Fruit fly (Drosophila melanogaster): Measurements from ENCODE around the gene CG15443.

The CG15443 gene

dm6 chr2L:4458119-4459056, 4.9 kb downstream of the CG15443 start, which contains the start of gene RpL27A (continued):
- TF ChIP-seq NK7.1 (GFP tag; optimal IDR thresholded peaks at IDR 0.05) (peak; percentile 55), CG34422 (GFP tag; IDR thresholded peaks at IDR 0.05) (peak; percentile 81; the same call in 2 of the 3 replicates), E2f2 (GFP tag; IDR thresholded peaks at IDR 0.05) (peak; percentile 68), pita (GFP tag; optimal IDR thresholded peaks at IDR 0.05) (peak; percentile 70), chinmo (GFP tag; IDR thresholded peaks at IDR 0.05; ENCODE audit: partially characterized antibody) (0 out of 4 replicates have a peak, but pooled peaks have one; percentile 44), CG1603 (tag; optimal IDR thresholded peaks at IDR 0.05) (peak; percentile 87), CG18262 (tag; optimal IDR thresholded peaks at IDR 0.05) (peak; percentile 68), Neu2 (GFP tag; optimal IDR thresholded peaks at IDR 0.05; ENCODE audit: borderline replicate concordance) (no peak), row (GFP tag; IDR thresholded peaks at IDR 0.05) (peak; percentile 70), gro (GFP tag; optimal IDR thresholded peaks at IDR 0.05) (peak; percentile 23), CG17802 (tag; optimal IDR thresholded peaks at IDR 0.05) (peak; percentile 82), Six4 (GFP tag; optimal IDR thresholded peaks at IDR 0.05) (peak; percentile 43), mld (GFP tag; IDR thresholded peaks at IDR 0.05; ENCODE audit: partially characterized antibody) (no peak), CG7963 (GFP tag; IDR thresholded peaks at IDR 0.05; ENCODE audit: partially characterized antibody) (no peak), Gug (GFP tag; IDR thresholded peaks at IDR 0.05) (peak; percentile 38; the same call in 2 of the 4 replicates), danr (GFP tag; IDR thresholded peaks at IDR 0.05) (no peak), D (optimal IDR thresholded peaks at IDR 0.05) (no peak), D (GFP tag; optimal IDR thresholded peaks at IDR 0.05) (peak; percentile 69), lmd (GFP tag; IDR thresholded peaks at IDR 0.05) (peak; percentile 68), ase (GFP tag; IDR thresholded peaks at IDR 0.05) (peak; percentile 37; the same call in 1 of the 3 replicates), Nf-YB (GFP tag; optimal IDR thresholded peaks at IDR 0.05) (peak; percentile 57), tin (GFP tag; optimal IDR thresholded peaks at IDR 0.05) (peak; percentile 59), CG15479 (GFP tag; optimal IDR thresholded peaks at IDR 0.05) (no peak), bbx (GFP tag; IDR thresholded peaks at IDR 0.05; ENCODE audit: partially characterized antibody) (peak; percentile 73), CG32767 (GFP tag; IDR thresholded peaks at IDR 0.05) (no peak), CG5953 (GFP tag; IDR thresholded peaks at IDR 0.05) (peak; percentile 73), CG14667 (GFP tag; IDR thresholded peaks at IDR 0.05) (peak; percentile 57; the same call in 1 of the 2 replicates), ssp (GFP tag; IDR thresholded peaks at IDR 0.05) (peak; percentile 97), chn (GFP tag; optimal IDR thresholded peaks at IDR 0.05) (peak; percentile 53), CG15696 (tag; optimal IDR thresholded peaks at IDR 0.05) (peak; percentile 23), caup (GFP tag; optimal IDR thresholded peaks at IDR 0.05; ENCODE audit: severe bottlenecking) (peak; percentile 94), kni (GFP tag; optimal IDR thresholded peaks at IDR 0.05) (peak; percentile 63), Spps (tag; optimal IDR thresholded peaks at IDR 0.05) (peak; percentile 29), lola (GFP tag; optimal IDR thresholded peaks at IDR 0.05) (peak in 1 of 3 experiments; percentile 70), Med (GFP tag) (peak; percentile 98), Dip3 (GFP tag; optimal IDR thresholded peaks at IDR 0.05) (peak; percentile 57), CoRest (tag; optimal IDR thresholded peaks at IDR 0.05) (peak; percentile 81), CG6272 (GFP tag; IDR thresholded peaks at IDR 0.05) (peak; percentile 54), CG11093 (GFP tag; IDR thresholded peaks at IDR 0.05) (no peak), CG12155 (GFP tag; optimal IDR thresholded peaks at IDR 0.05) (peak; percentile 15), amos (GFP tag; IDR thresholded peaks at IDR 0.05; ENCODE audit: partially characterized antibody) (peak; percentile 72), ttk (GFP tag; IDR thresholded peaks at IDR 0.05) (peak; percentile 80), tio (GFP tag; optimal IDR thresholded peaks at IDR 0.05) (no peak), Gsc (GFP tag; IDR thresholded peaks at IDR 0.05) (no peak), btn (GFP tag; optimal IDR thresholded peaks at IDR 0.05) (peak; percentile 36), sima (GFP tag; optimal IDR thresholded peaks at IDR 0.05) (peak; percentile 50), Usf (GFP tag; optimal IDR thresholded peaks at IDR 0.05) (peak; percentile 69), CG12769 (tag; optimal IDR thresholded peaks at IDR 0.05) (peak; percentile 72)

Data from whole organism, embryonic.